Fruit fly (Drosophila melanogaster): Measurements from ENCODE around the gene ema.

ema gene

DNA sequence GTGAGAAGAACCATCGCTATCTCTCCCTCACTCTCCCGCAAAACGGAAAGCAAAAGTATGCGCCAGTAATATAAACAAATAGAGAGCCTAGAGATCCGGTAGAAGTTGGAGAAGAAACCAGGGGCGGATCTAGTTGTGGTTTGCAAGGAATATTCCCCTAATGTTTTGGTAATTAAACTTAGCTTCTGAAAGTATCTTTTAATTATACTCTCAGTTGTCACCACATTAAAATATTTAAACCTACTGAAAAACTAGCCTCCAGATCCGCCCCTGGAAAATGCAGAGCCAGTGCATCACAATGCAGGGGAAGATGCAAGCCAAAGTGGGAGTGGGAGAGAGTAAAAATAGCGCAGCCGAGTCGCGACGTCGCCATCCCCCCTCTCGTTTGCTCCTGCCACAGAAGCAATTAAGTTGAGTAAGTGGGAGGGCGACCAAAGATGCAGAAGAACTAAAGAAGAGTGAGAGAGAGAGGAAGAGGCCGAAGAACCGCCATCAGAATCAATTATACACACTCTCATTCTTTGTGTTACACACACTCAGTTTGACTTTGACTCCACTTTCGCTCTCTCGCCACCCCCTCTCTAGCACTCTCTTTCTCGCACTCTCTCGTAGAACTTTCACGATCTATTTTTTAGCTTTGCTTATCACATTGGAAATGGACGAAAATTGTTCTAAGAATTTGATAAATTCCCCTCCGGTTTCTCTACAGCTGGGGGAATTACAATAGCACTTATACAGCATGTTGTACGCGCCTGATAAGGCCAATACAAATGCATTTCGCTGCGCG lies 7.9 kb upstream of the ema start (continued):
- peak; percentile 74 for TF ChIP-seq Taf1 (GFP tag; IDR thresholded peaks at IDR 0.05)
- peak; percentile 96 for TF ChIP-seq ase (GFP tag; IDR thresholded peaks at IDR 0.05)
- TF ChIP-seq CG7372 (GFP tag; IDR thresholded peaks at IDR 0.05) = peak; percentile 88
- TF ChIP-seq E2f2 (GFP tag; IDR thresholded peaks at IDR 0.05) = peak; percentile 52; the same call in 1 of the 2 replicates
- TF ChIP-seq CG8359 (GFP tag; optimal IDR thresholded peaks at IDR 0.05; ENCODE audit: borderline replicate concordance) = peak; percentile 84
- peak; percentile 21 for TF ChIP-seq CG13894 (tag; optimal IDR thresholded peaks at IDR 0.05)
- TF ChIP-seq CG17186 (GFP tag; optimal IDR thresholded peaks at IDR 0.05) = peak; percentile 55
- peak; percentile 87 for TF ChIP-seq CHES-1-like (GFP tag; optimal IDR thresholded peaks at IDR 0.05)
- peak; percentile 98 for TF ChIP-seq CG32772 (GFP tag; IDR thresholded peaks at IDR 0.05)
- peak; percentile 76 for TF ChIP-seq CG9876 (GFP tag; optimal IDR thresholded peaks at IDR 0.05)
- TF ChIP-seq CG6254 (GFP tag; optimal IDR thresholded peaks at IDR 0.05) = peak; percentile 77
- TF ChIP-seq Six4 (GFP tag; optimal IDR thresholded peaks at IDR 0.05) = peak; percentile 93

DNA sequence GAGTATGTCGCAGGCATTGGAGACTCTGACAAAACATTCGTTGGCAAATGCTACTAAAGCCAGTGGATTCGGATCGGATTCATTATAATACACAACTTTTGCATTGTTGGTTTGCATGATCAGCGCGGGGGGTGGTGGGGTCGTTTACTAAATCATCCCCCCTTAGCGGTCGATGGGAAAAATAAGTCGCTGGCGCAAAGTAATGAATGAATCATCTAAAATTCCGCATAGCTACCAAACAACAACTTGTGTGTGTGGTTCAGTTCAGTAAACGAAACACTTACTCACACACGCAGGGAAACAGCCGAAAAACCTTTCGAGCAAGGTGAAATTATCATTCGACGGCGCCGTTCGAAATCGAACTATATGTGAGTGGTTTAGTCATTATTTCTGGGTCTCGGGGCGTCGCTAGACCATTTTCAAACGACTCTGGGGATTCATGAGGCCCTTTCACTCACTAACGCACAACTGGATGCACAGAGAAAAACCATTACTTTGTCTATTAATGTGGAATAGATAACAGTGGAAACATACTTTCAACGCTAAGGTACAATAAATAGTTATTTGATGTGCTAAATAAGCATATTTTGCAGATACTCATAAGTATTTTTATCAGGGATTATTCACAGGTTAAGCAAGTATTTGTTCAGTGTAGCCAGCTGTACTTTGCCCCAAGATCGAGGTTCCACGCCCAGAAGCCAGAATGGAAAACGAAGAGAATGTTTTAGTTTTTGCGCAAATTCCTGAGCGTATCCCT lies 7.1 kb upstream of the ema start:
- TF ChIP-seq ftz-f1 (GFP tag; optimal IDR thresholded peaks at IDR 0.05) (no peak), exex (tag; optimal IDR thresholded peaks at IDR 0.05) (no peak), Ets65A (GFP tag) (peak; percentile 96), Sry-δ (GFP tag; optimal IDR thresholded peaks at IDR 0.05) (no peak), Camta (GFP tag; optimal IDR thresholded peaks at IDR 0.05) (peak; percentile 7), CG4282 (GFP tag; optimal IDR thresholded peaks at IDR 0.05) (peak; percentile 45), Dek (tag; optimal IDR thresholded peaks at IDR 0.05) (peak; percentile 71), sisA (GFP tag; IDR thresholded peaks at IDR 0.05) (peak; percentile 85), CG17361 (GFP tag; IDR thresholded peaks at IDR 0.05) (0 out of 3 replicates have a peak, but pooled peaks have one; percentile 86), Six4 (GFP tag; optimal IDR thresholded peaks at IDR 0.05) (peak; percentile 28), salm (tag; optimal IDR thresholded peaks at IDR 0.05) (peak; percentile 66), CG12155 (GFP tag; optimal IDR thresholded peaks at IDR 0.05) (peak; percentile 51), CG12659 (GFP tag; optimal IDR thresholded peaks at IDR 0.05) (peak; percentile 51), fd3F (GFP tag; optimal IDR thresholded peaks at IDR 0.05) (peak; percentile 50), CG12236 (GFP tag; optimal IDR thresholded peaks at IDR 0.05) (peak; percentile 10), Taf1 (GFP tag; IDR thresholded peaks at IDR 0.05) (peak; percentile 36; the same call in 1 of the 2 replicates), CG3995 (GFP tag; optimal IDR thresholded peaks at IDR 0.05) (peak; percentile 49), ttk (GFP tag; IDR thresholded peaks at IDR 0.05) (peak; percentile 73), slbo (GFP tag; IDR thresholded peaks at IDR 0.05) (peak; percentile 80), Myb (GFP tag; optimal IDR thresholded peaks at IDR 0.05) (peak; percentile 21), CG8281 (tag; optimal IDR thresholded peaks at IDR 0.05) (no peak), MTF-1 (GFP tag; optimal IDR thresholded peaks at IDR 0.05; ENCODE audit: borderline replicate concordance) (peak; percentile 76), Nf-YC (tag; optimal IDR thresholded peaks at IDR 0.05) (no peak), CG6654 (GFP tag; optimal IDR thresholded peaks at IDR 0.05) (peak; percentile 66), CG10147 (GFP tag; optimal IDR thresholded peaks at IDR 0.05) (peak; percentile 67), ap (GFP tag; IDR thresholded peaks at IDR 0.05) (peak; percentile 82), CG13287 (GFP tag; IDR thresholded peaks at IDR 0.05; ENCODE audit: partially characterized antibody) (no peak), Dbx (GFP tag; IDR thresholded peaks at IDR 0.05) (peak; percentile 17; the same call in 1 of the 3 replicates), h (optimal IDR thresholded peaks at IDR 0.05) (no peak), Dip2 (GFP tag; IDR thresholded peaks at IDR 0.05) (no peak), CG15479 (GFP tag; optimal IDR thresholded peaks at IDR 0.05) (no peak), CG14860 (GFP tag; IDR thresholded peaks at IDR 0.05; ENCODE audit: partially characterized antibody) (no peak), bbx (GFP tag; IDR thresholded peaks at IDR 0.05; ENCODE audit: partially characterized antibody) (no peak), Hr78 (GFP tag; optimal IDR thresholded peaks at IDR 0.05) (peak in 1 of 2 experiments; percentile 60), CHES-1-like (GFP tag; optimal IDR thresholded peaks at IDR 0.05) (no peak), tll (GFP tag; optimal IDR thresholded peaks at IDR 0.05) (no peak), vfl (GFP tag; optimal IDR thresholded peaks at IDR 0.05) (no peak)
